Fruit fly (Drosophila melanogaster): Measurements from ENCODE around the gene shv.

The shv gene

DNA sequence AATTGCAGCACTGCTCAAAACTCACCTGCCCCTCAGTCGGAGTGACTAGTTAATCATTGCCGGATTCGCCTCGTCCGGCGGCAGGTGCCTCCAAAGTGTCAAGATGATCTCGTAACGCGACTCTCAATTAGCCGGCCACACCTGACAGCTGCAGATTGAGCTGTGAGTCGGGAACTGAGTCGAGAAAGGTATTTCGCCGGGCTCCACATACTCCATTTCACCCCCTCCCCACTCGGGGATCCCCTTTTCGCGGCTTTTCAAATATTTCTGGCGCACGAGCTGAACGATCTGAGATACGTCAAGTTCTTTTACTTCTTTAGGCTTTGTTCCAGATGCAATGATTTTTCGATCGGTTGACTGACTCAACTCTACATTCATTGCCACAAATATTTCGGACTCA is 26.5 kb upstream of the shv start:
- TF ChIP-seq CG31627 (GFP tag; optimal IDR thresholded peaks at IDR 0.05) (no peak), Eip78C (GFP tag) (no peak), Blimp-1 (GFP tag; optimal IDR thresholded peaks at IDR 0.05) (no peak), CG6163 (GFP tag; IDR thresholded peaks at IDR 0.05) (no peak), acj6 (GFP tag; optimal IDR thresholded peaks at IDR 0.05) (no peak), lz (GFP tag; optimal IDR thresholded peaks at IDR 0.05) (no peak), Hr38 (GFP tag; optimal IDR thresholded peaks at IDR 0.05) (no peak), CG6808 (GFP tag; optimal IDR thresholded peaks at IDR 0.05) (no peak), CG16779 (tag; optimal IDR thresholded peaks at IDR 0.05) (no peak), Hr39 (GFP tag; optimal IDR thresholded peaks at IDR 0.05) (no peak), eg (GFP tag; IDR thresholded peaks at IDR 0.05) (no peak), fkh (GFP tag; optimal IDR thresholded peaks at IDR 0.05) (no peak), CG3032 (tag; optimal IDR thresholded peaks at IDR 0.05) (no peak), fd85E (GFP tag; optimal IDR thresholded peaks at IDR 0.05) (no peak), pdm3 (GFP tag; optimal IDR thresholded peaks at IDR 0.05) (no peak), CG3919 (GFP tag; optimal IDR thresholded peaks at IDR 0.05) (no peak), CG7368 (GFP tag; optimal IDR thresholded peaks at IDR 0.05) (no peak)

- TF ChIP-seq eg (GFP tag; IDR thresholded peaks at IDR 0.05) (peak; percentile 96), CG7368 (GFP tag; optimal IDR thresholded peaks at IDR 0.05) (peak; percentile 93), Eip93F (GFP tag; optimal IDR thresholded peaks at IDR 0.05) (peak; percentile 91), net (GFP tag; optimal IDR thresholded peaks at IDR 0.05) (peak; percentile 94), Met (GFP tag; optimal IDR thresholded peaks at IDR 0.05) (peak; percentile 95), CG32006 (GFP tag; optimal IDR thresholded peaks at IDR 0.05) (peak; percentile 96), Lpt (GFP tag; optimal IDR thresholded peaks at IDR 0.05) (peak; percentile 92), CG9139 (GFP tag; optimal IDR thresholded peaks at IDR 0.05) (peak; percentile 87), CG3919 (GFP tag; optimal IDR thresholded peaks at IDR 0.05) (peak; percentile 96), CG15336 (GFP tag; IDR thresholded peaks at IDR 0.05) (peak; percentile 97), spab (GFP tag; optimal IDR thresholded peaks at IDR 0.05) (peak; percentile 94), CG10631 (GFP tag; optimal IDR thresholded peaks at IDR 0.05) (peak; percentile 93), ss (GFP tag; optimal IDR thresholded peaks at IDR 0.05) (peak; percentile 93 to 97), svp (GFP tag) (peak; percentile 97), Blimp-1 (GFP tag; optimal IDR thresholded peaks at IDR 0.05) (peak; percentile 80), CG6792 (GFP tag; optimal IDR thresholded peaks at IDR 0.05) (peak; percentile 95), CG11294 (GFP tag; IDR thresholded peaks at IDR 0.05) (peak; percentile 78), CG16779 (tag; optimal IDR thresholded peaks at IDR 0.05) (peak; percentile 82), esn (GFP tag; optimal IDR thresholded peaks at IDR 0.05) (peak; percentile 97), achi (GFP tag; optimal IDR thresholded peaks at IDR 0.05) (peak; percentile 93), Ets21C (GFP tag; optimal IDR thresholded peaks at IDR 0.05) (peak; percentile 92), CG4318 (GFP tag; optimal IDR thresholded peaks at IDR 0.05) (peak; percentile 91), OdsH (GFP tag; optimal IDR thresholded peaks at IDR 0.05) (peak; percentile 96), Gug (GFP tag; IDR thresholded peaks at IDR 0.05) (peak; percentile 90), CG6163 (GFP tag; IDR thresholded peaks at IDR 0.05) (peak; percentile 96), CG34406 (GFP tag; optimal IDR thresholded peaks at IDR 0.05) (peak; percentile 88), Hr38 (GFP tag; optimal IDR thresholded peaks at IDR 0.05) (peak; percentile 83), acj6 (GFP tag; optimal IDR thresholded peaks at IDR 0.05) (peak; percentile 93), Eip75B (GFP tag; optimal IDR thresholded peaks at IDR 0.05) (peak; percentile 96), CG1621 (tag; optimal IDR thresholded peaks at IDR 0.05) (peak; percentile 88), dac (GFP tag; optimal IDR thresholded peaks at IDR 0.05) (peak; percentile 95), vri (GFP tag; optimal IDR thresholded peaks at IDR 0.05) (peak; percentile 95), CG11902 (GFP tag; optimal IDR thresholded peaks at IDR 0.05) (peak; percentile 85), CG6276 (GFP tag; optimal IDR thresholded peaks at IDR 0.05) (peak; percentile 91), Sox102F (GFP tag; optimal IDR thresholded peaks at IDR 0.05) (peak; percentile 95), CG10669 (GFP tag; optimal IDR thresholded peaks at IDR 0.05) (peak; percentile 86), CG8119 (GFP tag; IDR thresholded peaks at IDR 0.05) (peak; percentile 97), fd59A (GFP tag; optimal IDR thresholded peaks at IDR 0.05) (peak; percentile 89), Sox15 (GFP tag; optimal IDR thresholded peaks at IDR 0.05) (peak; percentile 77)
These were observed 25.3 kb upstream of the shv start for dm6 chr2L:427338-428234.

Measured in whole organism, prepupa.